Worm (Caenorhabditis elegans) whole organism, L4 larva: ENCODE data around the gene F15B9.6.

Experiments
- F10B5.3 ChIP-seq: sonication (generic microtip); optimal IDR thresholded peaks from 2 replicates; lab custom pipeline; 2016; ENCODE audit warnings: mild to moderate bottlenecking, missing genetic modification characterization, missing compliant biosample characterization
- F44E2.7 ChIP-seq: fragments of 200-800 bp; sonication (Bioruptor generic); IDR thresholded peaks from 2 replicates; pipeline ENCODE4 v2.1.2; 2022; ENCODE audit warnings: missing genetic modification characterization, missing compliant biosample characterization
- R02D3.7 ChIP-seq: fragments of 150-350 bp; sonication (generic microtip); optimal IDR thresholded peaks from 3 replicates; lab custom pipeline; 2014; ENCODE audit warnings: missing biosample characterization, missing genetic modification characterization
- T20F7.1 ChIP-seq: fragments of 200-800 bp; sonication (Bioruptor generic); optimal IDR thresholded peaks from 2 replicates; lab custom pipeline; 2018; ENCODE audit warnings: mild to moderate bottlenecking, missing genetic modification characterization, missing compliant biosample characterization
- Y5F2A.4 ChIP-seq: fragments of 200-800 bp; sonication (Bioruptor generic); optimal IDR thresholded peaks from 2 replicates; lab custom pipeline; 2018; ENCODE audit warnings: mild to moderate bottlenecking, missing genetic modification characterization, missing compliant biosample characterization
- ZK546.5 ChIP-seq, 2 experiments: sonication (generic microtip); optimal IDR thresholded peaks; 2 replicates each; lab custom pipeline; 2017; ENCODE audit warnings: missing biosample characterization in 2 of 2, missing genetic modification characterization in 2 of 2
- aha-1 ChIP-seq: fragments of 150-350 bp; peaks from one replicate; lab custom pipeline; 2014; ENCODE audit warnings: missing biosample characterization, missing genetic modification characterization
- ceh-62 ChIP-seq: sonication (generic microtip); optimal IDR thresholded peaks from 2 replicates; lab custom pipeline; 2017; ENCODE audit warnings: missing biosample characterization, missing genetic modification characterization
- ces-1 ChIP-seq: fragments of 150-350 bp; sonication (generic microtip); optimal IDR thresholded peaks from 4 replicates; lab custom pipeline; 2014; ENCODE audit warnings: missing biosample characterization, missing genetic modification reagents, missing genetic modification characterization
- daf-8 ChIP-seq: fragments of 200-800 bp; sonication (Bioruptor generic); IDR thresholded peaks from 2 replicates; pipeline ENCODE4 v1.3.6; 2022; ENCODE audit warnings: missing genetic modification characterization, missing compliant biosample characterization
- dmd-6 ChIP-seq: fragments of 200-800 bp; sonication (Bioruptor generic); IDR thresholded peaks from 2 replicates; pipeline ENCODE4 v1.3.6; 2022; ENCODE audit warnings: missing genetic modification reagents, missing genetic modification characterization, missing compliant biosample characterization
- dmd-8 ChIP-seq: fragments of 200-800 bp; sonication (Bioruptor generic); IDR thresholded peaks from 2 replicates; pipeline ENCODE4 v1.3.6; 2022; ENCODE audit warnings: missing genetic modification characterization, missing compliant biosample characterization
- egl-43 ChIP-seq: fragments of 200-800 bp; sonication (Bioruptor generic); IDR thresholded peaks from 2 replicates; pipeline ENCODE4 v1.3.6; 2022; ENCODE audit warnings: missing genetic modification reagents, missing genetic modification characterization, missing compliant biosample characterization
- fkh-10 ChIP-seq: fragments of 150-350 bp; optimal IDR thresholded peaks from 2 replicates; lab custom pipeline; 2014; ENCODE audit warnings: missing biosample characterization, missing genetic modification reagents, missing genetic modification characterization
- fos-1 ChIP-seq: fragments of 150-350 bp; optimal IDR thresholded peaks from 2 replicates; lab custom pipeline; 2014; ENCODE audit warnings: missing biosample characterization, missing genetic modification characterization
- hlh-11 ChIP-seq: fragments of 200-800 bp; sonication (Bioruptor generic); optimal IDR thresholded peaks from 2 replicates; lab custom pipeline; 2018; ENCODE audit warnings: mild to moderate bottlenecking, missing genetic modification characterization, missing compliant biosample characterization
- hmg-1.1 ChIP-seq: fragments of 200-800 bp; sonication (Bioruptor generic); IDR thresholded peaks from 2 replicates; pipeline ENCODE4 v1.3.6; 2022; ENCODE audit warnings: missing genetic modification reagents, missing genetic modification characterization, missing compliant biosample characterization
- jun-1 ChIP-seq: fragments of 150-350 bp; optimal IDR thresholded peaks from 2 replicates; lab custom pipeline; 2014; ENCODE audit warnings: missing biosample characterization, missing genetic modification reagents, missing genetic modification characterization
- lim-7 ChIP-seq: fragments of 200-800 bp; sonication (Bioruptor generic); IDR thresholded peaks from 2 replicates; pipeline ENCODE4 v1.3.6; 2022; ENCODE audit warnings: missing genetic modification characterization, missing compliant biosample characterization
- lin-15B ChIP-seq: fragments of 150-350 bp; sonication (generic microtip); optimal IDR thresholded peaks from 3 replicates; lab custom pipeline; 2014; ENCODE audit warnings: missing biosample characterization, missing genetic modification characterization
- lin-38 ChIP-seq: fragments of 200-800 bp; sonication (Bioruptor generic); IDR thresholded peaks from 2 replicates; pipeline ENCODE4 v1.3.6; 2022; ENCODE audit warnings: missing genetic modification reagents, missing genetic modification characterization, missing compliant biosample characterization
- lsy-2 ChIP-seq, 2 experiments: fragments of 150-350 bp in 1 of 2; sonication (generic microtip) in 1 of 2; optimal IDR thresholded peaks; 2 replicates each; lab custom pipeline; 2014 to 2017; ENCODE audit warnings: missing biosample characterization in 2 of 2, missing genetic modification characterization in 2 of 2
- mep-1 ChIP-seq: fragments of 150-350 bp; sonication (generic microtip); optimal IDR thresholded peaks from 3 replicates; lab custom pipeline; 2014; ENCODE audit warnings: missing biosample characterization, missing genetic modification characterization
- mxl-3 ChIP-seq: fragments of 200-800 bp; sonication (Bioruptor generic); optimal IDR thresholded peaks from 2 replicates; lab custom pipeline; 2018; ENCODE audit warnings: mild to moderate bottlenecking, missing genetic modification characterization, missing compliant biosample characterization
- nhr-10 ChIP-seq: fragments of 150-350 bp; optimal IDR thresholded peaks from 2 replicates; lab custom pipeline; 2014; ENCODE audit warnings: missing biosample characterization, missing genetic modification characterization
- nhr-11 ChIP-seq: fragments of 150-350 bp; optimal IDR thresholded peaks from 2 replicates; lab custom pipeline; 2014; ENCODE audit warnings: missing biosample characterization, missing genetic modification characterization
- nhr-111 ChIP-seq: fragments of 200-800 bp; sonication (Bioruptor generic); optimal IDR thresholded peaks from 2 replicates; lab custom pipeline; 2018; ENCODE audit warnings: mild to moderate bottlenecking, missing genetic modification characterization, missing compliant biosample characterization
- nhr-41 ChIP-seq: fragments of 200-800 bp; sonication (Bioruptor generic); IDR thresholded peaks from 2 replicates; pipeline ENCODE4 v1.3.6; 2022; ENCODE audit warnings: missing genetic modification reagents, missing genetic modification characterization, missing compliant biosample characterization
- nhr-42 ChIP-seq: fragments of 200-800 bp; sonication (Bioruptor generic); IDR thresholded peaks from 2 replicates; pipeline ENCODE4 v1.3.6; 2022; ENCODE audit warnings: missing genetic modification characterization, missing compliant biosample characterization
- nhr-48 ChIP-seq: sonication (generic microtip); optimal IDR thresholded peaks from 2 replicates; lab custom pipeline; 2016; ENCODE audit warnings: mild to moderate bottlenecking, missing genetic modification characterization, missing compliant biosample characterization
- nhr-76 ChIP-seq: fragments of 150-350 bp; optimal IDR thresholded peaks from 2 replicates; lab custom pipeline; 2014; ENCODE audit warnings: missing biosample characterization, missing genetic modification characterization
- php-3 ChIP-seq: fragments of 200-800 bp; sonication (Bioruptor generic); IDR thresholded peaks from 2 replicates; pipeline ENCODE4 v1.3.6; 2022; ENCODE audit warnings: missing genetic modification reagents, missing genetic modification characterization, missing compliant biosample characterization
- pqm-1 ChIP-seq: sonication (generic microtip); optimal IDR thresholded peaks from 2 replicates; lab custom pipeline; 2017; ENCODE audit warnings: missing biosample characterization, missing genetic modification characterization
- sdz-12 ChIP-seq: fragments of 200-800 bp; sonication (Bioruptor generic); optimal IDR thresholded peaks from 2 replicates; lab custom pipeline; 2018; ENCODE audit warnings: mild to moderate bottlenecking, missing genetic modification characterization, missing compliant biosample characterization
- snpc-1.2 ChIP-seq: fragments of 200-800 bp; sonication (Bioruptor generic); IDR thresholded peaks from 2 replicates; pipeline ENCODE4 v1.3.6; 2022; ENCODE audit warnings: missing genetic modification reagents, missing genetic modification characterization, missing compliant biosample characterization
- unc-62 ChIP-seq, 3 experiments: fragments of 150-350 bp in 1 of 3; sonication (generic microtip); optimal IDR thresholded peaks in 2 of 3; peaks in 1 of 3; 1 replicate in 1 of 3; 2 replicates in 2 of 3; lab custom pipeline; 2014 to 2017; ENCODE audit warnings: missing biosample characterization in 3 of 3, missing genetic modification characterization in 3 of 3, missing genetic modification reagents in 3 of 3, missing genotype in 1 of 3
- vab-7 ChIP-seq: fragments of 200-800 bp; sonication (Bioruptor generic); IDR thresholded peaks from 2 replicates; pipeline ENCODE4 v1.3.6; 2022; ENCODE audit warnings: missing genetic modification reagents, missing genetic modification characterization, missing compliant biosample characterization
- zip-2 ChIP-seq: fragments of 150-350 bp; optimal IDR thresholded peaks from 2 replicates; lab custom pipeline; 2014; ENCODE audit warnings: missing biosample characterization, missing genetic modification characterization

The F15B9.6 gene

ce11 chrV:13011904-13012303 is 2.0 kb upstream of the F15B9.6 start (continued):
- TF ChIP-seq lin-15B (tag; lab: Kevin White, UChicago), result no peak
- no peak for TF ChIP-seq nhr-11 (tag; lab: Kevin White, UChicago)
- TF ChIP-seq dmd-6 (GFP tag; lab: Robert Waterston, UW), result peak; percentile 92
- peak; percentile 52 for TF ChIP-seq T20F7.1 (GFP tag; lab: Kevin White, UChicago)
- TF ChIP-seq hlh-11 (tag; lab: Kevin White, UChicago), result peak; percentile 80
- TF ChIP-seq lin-38 (GFP tag; lab: Robert Waterston, UW), result no peak
- no peak for TF ChIP-seq mxl-3 (GFP tag; lab: Kevin White, UChicago)
- TF ChIP-seq, all 104 proteins: peak for 15

- TF ChIP-seq zip-2 (tag; lab: Kevin White, UChicago) (no peak), daf-8 (GFP tag; lab: Robert Waterston, UW) (no peak), nhr-111 (GFP tag; lab: Kevin White, UChicago) (no peak), fos-1 (no peak), ZK546.5 (tag; optimal IDR thresholded peaks at IDR 0.05; lab: Kevin White, UChicago) (no peak), Y5F2A.4 (GFP tag; lab: Kevin White, UChicago) (no peak)
Measured at ce11 chrV:13013158-13013557, 786 bp upstream of the F15B9.6 start, which contains the start of gene try-10. Gene try-10 (minus strand): TSS chrV:13013258.

- TF ChIP-seq F10B5.3 (no peak), aha-1 (tag; lab: Kevin White, UChicago) (peak; percentile 65), fkh-10 (GFP tag; lab: Kevin White, UChicago) (no peak)
- TF ChIP-seq, all 104 proteins: peak for 1
Measured at ce11 chrV:13018233-13018632, 4.3 kb downstream of the F15B9.6 start.

- TF ChIP-seq dmd-8 (GFP tag; lab: Robert Waterston, UW) (no peak), snpc-1.2 (GFP tag; lab: Robert Waterston, UW) (no peak), aha-1 (tag; lab: Kevin White, UChicago) (peak; percentile 49), F10B5.3 (no peak)
Measured at ce11 chrV:13018761-13019160, 4.8 kb downstream of the F15B9.6 start, which contains the start of gene fmi-1. Gene fmi-1 (plus strand): TSS chrV:13019061.

ce11 chrV:13020014-13020413 is 6.1 kb downstream of the F15B9.6 start:
- TF ChIP-seq nhr-10 (tag; lab: Kevin White, UChicago), result no peak
- TF ChIP-seq nhr-42 (GFP tag; lab: Robert Waterston, UW), result no peak
- TF ChIP-seq lin-38 (GFP tag; lab: Robert Waterston, UW), result no peak
- no peak for TF ChIP-seq nhr-76 (tag; lab: Kevin White, UChicago)
- TF ChIP-seq R02D3.7 (tag; lab: Kevin White, UChicago), result no peak
- TF ChIP-seq ces-1, result peak; percentile 86

- TF ChIP-seq lsy-2 (tag; optimal IDR thresholded peaks at IDR 0.05; lab: Kevin White, UChicago) (no peak), nhr-48 (tag; lab: Kevin White, UChicago) (no peak), mep-1 (tag; lab: Kevin White, UChicago) (no peak), vab-7 (GFP tag; lab: Robert Waterston, UW) (no peak), sdz-12 (GFP tag; lab: Kevin White, UChicago) (no peak), jun-1 (tag; lab: Kevin White, UChicago) (no peak), ceh-62 (no peak), nhr-11 (tag; lab: Kevin White, UChicago) (no peak), egl-43 (no peak), php-3 (GFP tag; lab: Robert Waterston, UW) (no peak), nhr-10 (tag; lab: Kevin White, UChicago) (no peak), pqm-1 (tag; lab: Kevin White, UChicago) (no peak), nhr-42 (GFP tag; lab: Robert Waterston, UW) (no peak), unc-62 (GFP tag; optimal IDR thresholded peaks at IDR 0.05 in 1 of 2; lab: Kevin White, UChicago) (no peak), unc-62 (tag; optimal IDR thresholded peaks at IDR 0.05; lab: Kevin White, UChicago) (no peak), hmg-1.1 (GFP tag; lab: Robert Waterston, UW) (no peak), F44E2.7 (GFP tag; lab: Robert Waterston, UW) (no peak), lim-7 (GFP tag; lab: Robert Waterston, UW) (no peak), nhr-41 (GFP tag; lab: Robert Waterston, UW) (no peak)
- TF ChIP-seq, all 104 proteins: peak for 0
Measured at ce11 chrV:13020638-13021037, 6.7 kb downstream of the F15B9.6 start.
